Fruit fly (Drosophila melanogaster) whole organism, prepupa: Measurements from ENCODE around the gene CG11370.

Source experiments
- CG10669 ChIP-seq: fragments of 200-800 bp; sonication (Bioruptor generic); optimal IDR thresholded peaks from 3 replicates; lab custom pipeline; 2018; ENCODE audit warnings: missing biosample characterization, mild to moderate bottlenecking, missing genetic modification characterization, moderate library complexity
- CG11294 ChIP-seq: fragments of 200-800 bp; sonication (Bioruptor generic); IDR thresholded peaks from 2 replicates; pipeline ENCODE4 v1.3.6; 2022; ENCODE audit warnings: missing biosample characterization, missing genetic modification characterization
- CG11762 ChIP-seq: fragments of 200-800 bp; sonication (Bioruptor generic); optimal IDR thresholded peaks from 3 replicates; lab custom pipeline; 2016; ENCODE audit warnings: missing biosample characterization, missing genetic modification characterization; ENCODE audit not compliant: insufficient read depth
- CG15336 ChIP-seq: fragments of 200-800 bp; sonication (Bioruptor generic); IDR thresholded peaks from 2 replicates; pipeline ENCODE4 v1.3.6; 2022; ENCODE audit warnings: missing biosample characterization, missing genetic modification characterization
- CG1621 ChIP-seq: fragments of 200-800 bp; sonication (Bioruptor generic); optimal IDR thresholded peaks from 3 replicates; lab custom pipeline; 2018; ENCODE audit warnings: missing biosample characterization, mild to moderate bottlenecking, missing genetic modification characterization
- CG16779 ChIP-seq: fragments of 200-800 bp; sonication (Bioruptor generic); optimal IDR thresholded peaks from 3 replicates; lab custom pipeline; 2017; ENCODE audit warnings: missing biosample characterization, mild to moderate bottlenecking, missing genetic modification characterization
- CG3032 ChIP-seq: fragments of 200-800 bp; optimal IDR thresholded peaks from 2 replicates; lab custom pipeline; 2019; ENCODE audit warnings: missing biosample characterization, mild to moderate bottlenecking, missing genetic modification characterization, moderate library complexity
- CG32006 ChIP-seq: fragments of 200-800 bp; sonication (Bioruptor generic); optimal IDR thresholded peaks from 3 replicates; lab custom pipeline; 2017; ENCODE audit warnings: missing biosample characterization, mild to moderate bottlenecking, missing genetic modification characterization
- CG3919 ChIP-seq: fragments of 200-800 bp; sonication (Bioruptor generic); optimal IDR thresholded peaks from 3 replicates; lab custom pipeline; 2016; ENCODE audit warnings: missing biosample characterization, missing genetic modification characterization
- CG4318 ChIP-seq: fragments of 200-800 bp; sonication (Bioruptor generic); optimal IDR thresholded peaks from 3 replicates; lab custom pipeline; 2017; ENCODE audit warnings: missing biosample characterization, mild to moderate bottlenecking, missing genetic modification characterization
- CG6163 ChIP-seq: fragments of 200-800 bp; sonication (Bioruptor generic); IDR thresholded peaks from 3 replicates; pipeline ENCODE4 v1.3.6; 2022; ENCODE audit warnings: missing biosample characterization, missing genetic modification characterization
- CG6276 ChIP-seq: fragments of 200-800 bp; sonication (Bioruptor generic); optimal IDR thresholded peaks from 2 replicates; lab custom pipeline; 2017; ENCODE audit warnings: missing biosample characterization, mild to moderate bottlenecking, missing genetic modification characterization
- CG6792 ChIP-seq: fragments of 200-800 bp; sonication (Bioruptor generic); optimal IDR thresholded peaks from 3 replicates; lab custom pipeline; 2016; ENCODE audit warnings: missing biosample characterization, missing genetic modification characterization
- CG7368 ChIP-seq: fragments of 200-800 bp; sonication (Bioruptor generic); optimal IDR thresholded peaks from 3 replicates; lab custom pipeline; 2016; ENCODE audit warnings: missing biosample characterization, missing genetic modification characterization
- CG8119 ChIP-seq: fragments of 200-800 bp; sonication (Bioruptor generic); IDR thresholded peaks from 3 replicates; pipeline ENCODE4 v1.3.6; 2022; ENCODE audit warnings: missing biosample characterization, missing genetic modification characterization
- CG8319 ChIP-seq: fragments of 200-800 bp; sonication (Bioruptor generic); optimal IDR thresholded peaks from 3 replicates; lab custom pipeline; 2016; ENCODE audit warnings: missing biosample characterization, missing genetic modification characterization
- Eip75B ChIP-seq: fragments of 200-800 bp; sonication (Bioruptor generic); optimal IDR thresholded peaks from 3 replicates; lab custom pipeline; 2016; ENCODE audit warnings: missing biosample characterization, missing genetic modification characterization
- Eip78C ChIP-seq: fragments of 200-800 bp; sonication (Bioruptor generic); peaks from one replicate; lab custom pipeline; 2016; ENCODE audit warnings: missing biosample characterization, missing genetic modification characterization
- Ets21C ChIP-seq: fragments of 200-800 bp; sonication (Bioruptor generic); optimal IDR thresholded peaks from 3 replicates; lab custom pipeline; 2016; ENCODE audit warnings: missing biosample characterization, missing genetic modification characterization
- Ets96B ChIP-seq: fragments of 200-800 bp; optimal IDR thresholded peaks from 2 replicates; lab custom pipeline; 2019; ENCODE audit warnings: missing biosample characterization, mild to moderate bottlenecking, missing genetic modification characterization, moderate library complexity
- Gug ChIP-seq: fragments of 200-800 bp; sonication (Bioruptor generic); IDR thresholded peaks from 2 replicates; pipeline ENCODE4 v1.3.6; 2022; ENCODE audit warnings: missing biosample characterization, missing genetic modification characterization
- Hr38 ChIP-seq: sonication (Bioruptor generic); optimal IDR thresholded peaks from 2 replicates; lab custom pipeline; 2016; ENCODE audit warnings: missing biosample characterization, missing genetic modification characterization
- Hr4 ChIP-seq: fragments of 200-800 bp; sonication (Bioruptor generic); optimal IDR thresholded peaks from 3 replicates; lab custom pipeline; 2016; ENCODE audit warnings: missing biosample characterization, missing genetic modification characterization
- Lpt ChIP-seq: fragments of 200-800 bp; sonication (Bioruptor generic); optimal IDR thresholded peaks from 3 replicates; lab custom pipeline; 2016; ENCODE audit warnings: missing biosample characterization, missing genetic modification characterization
- Met ChIP-seq: fragments of 200-800 bp; sonication (Bioruptor generic); optimal IDR thresholded peaks from 3 replicates; lab custom pipeline; 2016; ENCODE audit warnings: missing biosample characterization, missing genetic modification characterization
- Smox ChIP-seq: fragments of 200-800 bp; sonication (Bioruptor generic); optimal IDR thresholded peaks from 3 replicates; lab custom pipeline; 2016; ENCODE audit warnings: missing biosample characterization, missing genetic modification characterization
- Sox102F ChIP-seq: fragments of 200-800 bp; sonication (Bioruptor generic); optimal IDR thresholded peaks from 2 replicates; lab custom pipeline; 2016; ENCODE audit warnings: missing biosample characterization, mild to moderate bottlenecking, missing genetic modification characterization
- Sox14 ChIP-seq: fragments of 200-800 bp; sonication (Bioruptor generic); optimal IDR thresholded peaks from 3 replicates; lab custom pipeline; 2016; ENCODE audit warnings: missing biosample characterization, missing genetic modification characterization
- Sox15 ChIP-seq: fragments of 200-800 bp; sonication (Bioruptor generic); optimal IDR thresholded peaks from 3 replicates; lab custom pipeline; 2016; ENCODE audit warnings: missing biosample characterization, missing genetic modification characterization
- achi ChIP-seq: fragments of 200-800 bp; sonication (Bioruptor generic); optimal IDR thresholded peaks from 3 replicates; lab custom pipeline; 2016; ENCODE audit warnings: missing biosample characterization, missing genetic modification characterization
- cyc ChIP-seq: fragments of 200-800 bp; sonication (Bioruptor generic); optimal IDR thresholded peaks from 3 replicates; lab custom pipeline; 2016; ENCODE audit warnings: missing biosample characterization, missing genetic modification characterization
- dsx ChIP-seq: fragments of 200-800 bp; optimal IDR thresholded peaks from 3 replicates; lab custom pipeline; 2019; ENCODE audit warnings: missing biosample characterization, mild to moderate bottlenecking, missing genetic modification characterization, moderate library complexity; ENCODE audit not compliant: poor library complexity, severe bottlenecking
- eg ChIP-seq: fragments of 200-800 bp; sonication (Bioruptor generic); IDR thresholded peaks from 3 replicates; pipeline ENCODE4 v1.3.6; 2022; ENCODE audit warnings: missing biosample characterization, missing genetic modification characterization
- fd59A ChIP-seq: fragments of 200-800 bp; sonication (Bioruptor generic); optimal IDR thresholded peaks from 2 replicates; lab custom pipeline; 2017; ENCODE audit warnings: missing biosample characterization, mild to moderate bottlenecking, missing genetic modification characterization, missing genetic modification reagents
- net ChIP-seq: fragments of 200-800 bp; sonication (Bioruptor generic); optimal IDR thresholded peaks from 3 replicates; lab custom pipeline; 2016; ENCODE audit warnings: missing biosample characterization, missing genetic modification characterization
- pdm3 ChIP-seq: fragments of 200-800 bp; sonication (Bioruptor generic); optimal IDR thresholded peaks from 3 replicates; lab custom pipeline; 2016; ENCODE audit warnings: missing biosample characterization, missing genetic modification characterization
- salr ChIP-seq, 2 experiments: fragments of 200-800 bp; sonication (Bioruptor generic); optimal IDR thresholded peaks; 3 replicates each; lab custom pipeline; 2016 to 2018; ENCODE audit warnings: missing biosample characterization in 2 of 2, missing genetic modification characterization in 2 of 2, mild to moderate bottlenecking in 1 of 2
- spab ChIP-seq: fragments of 200-800 bp; sonication (Bioruptor generic); optimal IDR thresholded peaks from 2 replicates; lab custom pipeline; 2017; ENCODE audit warnings: missing biosample characterization, mild to moderate bottlenecking, missing genetic modification characterization, missing genetic modification reagents
- ss ChIP-seq, 2 experiments: fragments of 200-800 bp; sonication (Bioruptor generic); optimal IDR thresholded peaks; 2 replicates in 1 of 2; 3 replicates in 1 of 2; lab custom pipeline; 2017 to 2018; ENCODE audit warnings: mild to moderate bottlenecking in 2 of 2, missing biosample characterization in 2 of 2, missing genetic modification characterization in 2 of 2, moderate library complexity in 1 of 2
- svp ChIP-seq: fragments of 200-800 bp; sonication (Bioruptor generic); peaks from one replicate; lab custom pipeline; 2016; ENCODE audit warnings: missing biosample characterization, missing genetic modification characterization
- topi ChIP-seq: fragments of 200-800 bp; sonication (Bioruptor generic); optimal IDR thresholded peaks from 3 replicates; lab custom pipeline; 2016; ENCODE audit warnings: missing biosample characterization, missing genetic modification characterization
- vri ChIP-seq: fragments of 200-800 bp; sonication (Bioruptor generic); optimal IDR thresholded peaks from 3 replicates; lab custom pipeline; 2016; ENCODE audit warnings: missing biosample characterization, mild to moderate bottlenecking, missing genetic modification characterization

The CG11370 gene

DNA sequence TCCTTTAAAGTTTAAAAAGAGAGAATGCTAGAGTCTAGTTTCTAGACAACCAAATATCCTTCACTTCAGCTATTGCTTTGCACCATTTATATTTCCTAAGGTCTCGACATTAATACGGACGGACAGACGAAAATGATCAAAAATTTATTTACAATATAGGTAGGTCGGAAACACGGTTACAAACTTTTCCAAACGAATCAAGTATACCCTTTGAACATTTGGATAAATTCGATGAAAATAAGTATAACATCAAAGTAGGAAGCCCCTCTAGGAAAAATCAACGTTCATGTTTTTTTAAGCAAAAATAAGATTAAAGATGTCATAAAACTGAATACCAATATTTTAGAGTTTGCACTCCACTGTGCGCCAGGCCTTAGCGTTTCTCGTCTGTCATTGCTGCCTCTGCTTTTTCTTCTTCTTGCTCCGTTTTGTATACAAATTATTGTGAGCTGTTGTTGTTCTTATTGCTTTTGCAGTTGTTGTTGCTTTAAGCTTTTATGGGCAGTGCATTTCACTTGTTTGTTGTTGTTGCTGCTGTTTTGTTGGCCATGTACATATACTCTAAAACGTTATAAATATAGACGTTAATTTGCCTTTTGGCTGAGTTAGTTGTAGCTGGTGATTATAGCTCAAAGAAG is 31.1 kb downstream of the CG11370 start (continued):
- peak; percentile 22; the same call in 1 of the 2 replicates for TF ChIP-seq CG15336
- TF ChIP-seq CG6163: no peak
- peak; percentile 27 for TF ChIP-seq CG10669 (GFP tag; lab: Kevin White, UChicago)
- TF ChIP-seq CG11294 (GFP tag; lab: Robert Waterston, UW): no peak
- no peak for TF ChIP-seq CG7368
- peak; percentile 61 for TF ChIP-seq CG4318 (GFP tag; lab: Kevin White, UChicago)
- no peak for TF ChIP-seq CG16779
- TF ChIP-seq Smox (GFP tag; lab: Kevin White, UChicago): peak; percentile 42
- peak; percentile 9 for TF ChIP-seq CG3032 (tag; lab: Kevin White, UChicago)
- TF ChIP-seq CG6276 (GFP tag; lab: Kevin White, UChicago): peak; percentile 27
- peak; percentile 21 for TF ChIP-seq Sox102F (GFP tag; lab: Kevin White, UChicago)
- TF ChIP-seq Ets96B (tag; lab: Kevin White, UChicago): peak; percentile 7
- peak; percentile 36 for TF ChIP-seq Sox14 (GFP tag; lab: Kevin White, UChicago)
- peak; percentile 26 for TF ChIP-seq net (GFP tag; lab: Kevin White, UChicago)
- no peak for TF ChIP-seq CG8119 (GFP tag; lab: Robert Waterston, UW)
- TF ChIP-seq Hr4 (GFP tag; lab: Kevin White, UChicago): peak; percentile 51
- TF ChIP-seq salr (GFP tag; optimal IDR thresholded peaks at IDR 0.05; lab: Kevin White, UChicago): peak in 1 of 2 experiments; percentile 66
- TF ChIP-seq CG11762 (GFP tag; lab: Kevin White, UChicago): no peak
- TF ChIP-seq Sox15 (GFP tag; lab: Kevin White, UChicago): peak; percentile 25
- TF ChIP-seq eg: no peak
- TF ChIP-seq pdm3 (GFP tag; lab: Kevin White, UChicago): peak; percentile 50
- TF ChIP-seq CG8319 (GFP tag; lab: Kevin White, UChicago): no peak
- TF ChIP-seq CG1621: no peak
- no peak for TF ChIP-seq Ets21C (GFP tag; lab: Kevin White, UChicago)
- peak; percentile 43 for TF ChIP-seq fd59A (GFP tag; lab: Kevin White, UChicago)
- peak; percentile 84 for TF ChIP-seq Eip78C (GFP tag; lab: Kevin White, UChicago)
- TF ChIP-seq CG3919 (GFP tag; lab: Kevin White, UChicago): peak; percentile 41
- TF ChIP-seq achi: peak; percentile 40
- TF ChIP-seq Gug (GFP tag; lab: Robert Waterston, UW): no peak
- no peak for TF ChIP-seq spab (GFP tag; lab: Kevin White, UChicago)
- TF ChIP-seq Lpt (GFP tag; lab: Kevin White, UChicago): no peak
- TF ChIP-seq Met (GFP tag; lab: Kevin White, UChicago): peak; percentile 48
- TF ChIP-seq vri (GFP tag; lab: Kevin White, UChicago): no peak

DNA sequence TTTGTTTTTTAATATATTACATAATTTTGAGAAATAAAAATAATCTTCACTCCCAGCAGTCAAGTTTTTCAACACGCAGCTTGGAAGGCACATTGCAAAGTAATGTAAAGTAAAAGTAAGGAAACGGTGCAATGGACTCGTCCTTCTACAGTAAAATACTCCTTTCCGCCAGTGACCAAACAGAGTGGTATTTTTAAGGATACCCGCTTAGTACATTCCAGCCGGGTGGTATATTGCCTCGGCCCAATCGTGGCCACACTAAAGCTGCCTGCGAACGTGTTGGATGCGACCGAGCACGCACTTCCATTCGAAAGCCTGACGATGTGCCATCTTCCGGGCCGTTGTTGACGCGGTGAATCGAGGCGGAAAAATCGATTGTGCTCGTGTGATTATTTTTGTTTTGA is 37.2 kb downstream of the CG11370 start, which contains the start of gene SPoCk:
SPoCk (plus strand) TSS at position 298 of the 404 bp plus-strand sequence.
- peak; percentile 29 for TF ChIP-seq CG3919 (GFP tag; lab: Kevin White, UChicago)
- peak; percentile 63 for TF ChIP-seq CG1621
- no peak for TF ChIP-seq Met (GFP tag; lab: Kevin White, UChicago)
- no peak for TF ChIP-seq cyc
- no peak for TF ChIP-seq CG32006
- TF ChIP-seq Eip78C (GFP tag; lab: Kevin White, UChicago): peak; percentile 69
- TF ChIP-seq CG11294 (GFP tag; lab: Robert Waterston, UW): no peak
- no peak for TF ChIP-seq Gug (GFP tag; lab: Robert Waterston, UW)
- no peak for TF ChIP-seq CG6792 (GFP tag; lab: Kevin White, UChicago)
- TF ChIP-seq pdm3 (GFP tag; lab: Kevin White, UChicago): no peak
- peak; percentile 21 to 34 for TF ChIP-seq ss (GFP tag; optimal IDR thresholded peaks at IDR 0.05; lab: Kevin White, UChicago)
- no peak for TF ChIP-seq net (GFP tag; lab: Kevin White, UChicago)
- TF ChIP-seq CG6276 (GFP tag; lab: Kevin White, UChicago): no peak
- no peak for TF ChIP-seq Ets21C (GFP tag; lab: Kevin White, UChicago)
- TF ChIP-seq CG3032 (tag; lab: Kevin White, UChicago): peak; percentile 9
- TF ChIP-seq Hr38 (GFP tag; lab: Kevin White, UChicago): no peak
- TF ChIP-seq CG16779: no peak
- TF ChIP-seq dsx (GFP tag; lab: Kevin White, UChicago): peak; percentile 39
- peak; percentile 57 for TF ChIP-seq svp (GFP tag; lab: Kevin White, UChicago)
- TF ChIP-seq Eip75B (GFP tag; lab: Kevin White, UChicago): no peak
- TF ChIP-seq CG4318 (GFP tag; lab: Kevin White, UChicago): no peak
- no peak for TF ChIP-seq fd59A (GFP tag; lab: Kevin White, UChicago)
- no peak for TF ChIP-seq topi (GFP tag; lab: Kevin White, UChicago)
